Fruit fly (Drosophila melanogaster) whole organism, embryonic: ENCODE results near the gene CG4297.
A peak's percentile ranks its signal among the peaks of the same experiment; 100 is the strongest.

ENCODE experiments used
- ATbp ChIP-seq: fragments of 200-800 bp; sonication (Bioruptor generic); optimal IDR thresholded peaks from 2 replicates; lab custom pipeline; 2017; ENCODE audit warnings: missing biosample characterization, mild to moderate bottlenecking, missing genetic modification characterization, missing genetic modification reagents
- Ada2b ChIP-seq: fragments of 200-800 bp; sonication (Bioruptor generic); IDR thresholded peaks from 2 replicates; pipeline ENCODE4 v1.3.6; 2022; ENCODE audit warnings: missing biosample characterization, missing genetic modification characterization
- Aef1 ChIP-seq: fragments of 200-800 bp; sonication (Bioruptor generic); IDR thresholded peaks from 3 replicates; pipeline ENCODE4 v1.3.6; 2022; ENCODE audit warnings: missing biosample characterization, missing genetic modification characterization
- C15 ChIP-seq: fragments of 200-800 bp; sonication (Bioruptor generic); IDR thresholded peaks from 3 replicates; pipeline ENCODE4 v1.3.6; 2022; ENCODE audit warnings: missing biosample characterization, missing genetic modification characterization
- CG11560 ChIP-seq: fragments of 200-800 bp; sonication (Bioruptor generic); IDR thresholded peaks from 3 replicates; pipeline ENCODE4 v1.3.6; 2022; ENCODE audit warnings: missing biosample characterization, missing genetic modification characterization
- CG12104 ChIP-seq: fragments of 200-800 bp; sonication (Bioruptor generic); optimal IDR thresholded peaks from 3 replicates; lab custom pipeline; 2016; ENCODE audit warnings: missing biosample characterization, missing genetic modification characterization
- CG12155 ChIP-seq: fragments of 200-800 bp; sonication (Bioruptor generic); optimal IDR thresholded peaks from 3 replicates; lab custom pipeline; 2016; ENCODE audit warnings: missing biosample characterization, missing genetic modification characterization
- CG13296 ChIP-seq: fragments of 200-800 bp; sonication (Bioruptor generic); optimal IDR thresholded peaks from 3 replicates; lab custom pipeline; 2018; ENCODE audit warnings: missing biosample characterization, mild to moderate bottlenecking, missing genetic modification characterization
- CG1529 ChIP-seq: fragments of 200-800 bp; sonication (Bioruptor generic); optimal IDR thresholded peaks from 3 replicates; lab custom pipeline; 2018; ENCODE audit warnings: missing biosample characterization, missing genetic modification characterization
- CG17186 ChIP-seq: fragments of 200-800 bp; sonication (Bioruptor generic); optimal IDR thresholded peaks from 3 replicates; lab custom pipeline; 2017; ENCODE audit warnings: missing biosample characterization, missing genetic modification reagents, missing genetic modification characterization
- CG1832 ChIP-seq: fragments of 200-800 bp; sonication (Bioruptor generic); optimal IDR thresholded peaks from 2 replicates; lab custom pipeline; 2017; ENCODE audit warnings: missing biosample characterization, mild to moderate bottlenecking, missing genetic modification characterization, inconsistent platforms
- CG18764 ChIP-seq: fragments of 200-800 bp; sonication (Bioruptor generic); optimal IDR thresholded peaks from 3 replicates; lab custom pipeline; 2016; ENCODE audit warnings: missing biosample characterization, missing genetic modification characterization
- CG33213 ChIP-seq: fragments of 200-800 bp; sonication (Bioruptor generic); optimal IDR thresholded peaks from 3 replicates; lab custom pipeline; 2016; ENCODE audit warnings: missing biosample characterization, missing genetic modification characterization
- CG6765 ChIP-seq: fragments of 200-800 bp; sonication (Bioruptor generic); optimal IDR thresholded peaks from 3 replicates; lab custom pipeline; 2017; ENCODE audit warnings: missing biosample characterization, mild to moderate bottlenecking, missing genetic modification characterization
- CG7372 ChIP-seq: fragments of 200-800 bp; sonication (Bioruptor generic); IDR thresholded peaks from 2 replicates; pipeline ENCODE4 v1.3.6; 2022; ENCODE audit warnings: missing biosample characterization, missing genetic modification characterization
- CG8765 ChIP-seq: fragments of 200-800 bp; sonication (Bioruptor generic); IDR thresholded peaks from 2 replicates; pipeline ENCODE4 v1.3.6; 2022; ENCODE audit warnings: missing biosample characterization, missing genetic modification characterization
- CkIIα-i1 ChIP-seq: fragments of 200-800 bp; sonication (Bioruptor generic); IDR thresholded peaks from 2 replicates; pipeline ENCODE4 v1.3.6; 2022; ENCODE audit warnings: missing biosample characterization, missing genetic modification characterization
- Dfd ChIP-seq, 2 experiments: fragments of >200 bp; optimal IDR thresholded peaks; 2 replicates each; lab custom pipeline; 2017; ENCODE audit warnings: missing biosample characterization in 2 of 2, missing genetic modification characterization in 2 of 2
- Nf-YB ChIP-seq: fragments of 200-800 bp; sonication (Bioruptor generic); optimal IDR thresholded peaks from 3 replicates; lab custom pipeline; 2019; ENCODE audit warnings: missing biosample characterization, mild to moderate bottlenecking, missing genetic modification characterization, moderate library complexity
- Nf-YC ChIP-seq: fragments of 200-800 bp; optimal IDR thresholded peaks from 3 replicates; lab custom pipeline; 2019; ENCODE audit warnings: missing biosample characterization, mild to moderate bottlenecking, missing genetic modification characterization, moderate library complexity
- Oaz ChIP-seq: fragments of 200-800 bp; sonication (Bioruptor generic); IDR thresholded peaks from 2 replicates; pipeline ENCODE4 v1.3.6; 2022; ENCODE audit warnings: missing biosample characterization, missing genetic modification characterization
- Ssrp ChIP-seq: fragments of 200-800 bp; sonication (Bioruptor generic); optimal IDR thresholded peaks from 2 replicates; lab custom pipeline; 2018; ENCODE audit warnings: missing biosample characterization, mild to moderate bottlenecking, missing genetic modification characterization, moderate library complexity
- Stat92E ChIP-seq, 3 experiments: fragments of >200 bp in 2 of 3; fragments of 200-800 bp in 1 of 3; sonication (Bioruptor generic) in 1 of 3; optimal IDR thresholded peaks; 2 replicates each; lab custom pipeline; 2017 to 2019; ENCODE audit warnings: missing biosample characterization in 3 of 3, missing genetic modification characterization in 3 of 3, mild to moderate bottlenecking in 1 of 3, moderate library complexity in 1 of 3
- Trl ChIP-seq, 3 experiments: fragments of >200 bp in 2 of 3; fragments of 200-800 bp in 1 of 3; sonication (Bioruptor generic) in 1 of 3; optimal IDR thresholded peaks; 2 replicates in 1 of 3; 3 replicates in 2 of 3; lab custom pipeline; 2016 to 2017; ENCODE audit warnings: missing biosample characterization in 1 of 3, missing genetic modification characterization in 1 of 3
- btn ChIP-seq: fragments of 200-800 bp; sonication (Bioruptor generic); optimal IDR thresholded peaks from 2 replicates; lab custom pipeline; 2016; ENCODE audit warnings: missing biosample characterization, missing genetic modification characterization
- cato ChIP-seq: fragments of 200-800 bp; sonication (Bioruptor generic); optimal IDR thresholded peaks from 2 replicates; lab custom pipeline; 2016; ENCODE audit warnings: missing biosample characterization, missing genetic modification characterization, borderline replicate concordance
- chm ChIP-seq: fragments of 200-800 bp; sonication (Bioruptor generic); IDR thresholded peaks from 2 replicates; pipeline ENCODE4 v1.3.6; 2022; ENCODE audit warnings: missing biosample characterization, missing genetic modification characterization
- ci ChIP-seq: fragments of 200-800 bp; sonication (Bioruptor generic); IDR thresholded peaks from 3 replicates; pipeline ENCODE4 v1.3.6; 2022; ENCODE audit warnings: missing biosample characterization, missing genetic modification characterization
- dmrt99B ChIP-seq: fragments of 200-800 bp; sonication (Bioruptor generic); optimal IDR thresholded peaks from 2 replicates; lab custom pipeline; 2018; ENCODE audit warnings: missing biosample characterization, mild to moderate bottlenecking, missing genetic modification characterization, moderate library complexity
- esg ChIP-seq: fragments of 200-800 bp; sonication (Bioruptor generic); conservative IDR thresholded peaks from 2 replicates; pipeline ENCODE4 v1.3.6; 2022; ENCODE audit warnings: missing biosample characterization, missing genetic modification characterization
- ewg ChIP-seq: fragments of 200-800 bp; sonication (Bioruptor generic); optimal IDR thresholded peaks from 3 replicates; lab custom pipeline; 2017; ENCODE audit warnings: mild to moderate bottlenecking, missing biosample characterization, missing genetic modification reagents, missing genetic modification characterization
- fd102C ChIP-seq: fragments of 200-800 bp; sonication (Bioruptor generic); optimal IDR thresholded peaks from 2 replicates; lab custom pipeline; 2018; ENCODE audit warnings: missing biosample characterization, mild to moderate bottlenecking, missing genetic modification characterization, moderate library complexity
- fd64A ChIP-seq: fragments of 200-800 bp; sonication (Bioruptor generic); optimal IDR thresholded peaks from 3 replicates; lab custom pipeline; 2018; ENCODE audit warnings: missing biosample characterization, mild to moderate bottlenecking, missing genetic modification characterization
- gcm ChIP-seq: fragments of 200-800 bp; sonication (Bioruptor generic); optimal IDR thresholded peaks from 2 replicates; lab custom pipeline; 2019; ENCODE audit warnings: missing biosample characterization, mild to moderate bottlenecking, missing genetic modification characterization, moderate library complexity
- gem ChIP-seq: fragments of 200-800 bp; sonication (Bioruptor generic); optimal IDR thresholded peaks from 2 replicates; lab custom pipeline; 2019; ENCODE audit warnings: missing biosample characterization, mild to moderate bottlenecking, missing genetic modification characterization, moderate library complexity
- grn ChIP-seq: fragments of 200-800 bp; sonication (Bioruptor generic); optimal IDR thresholded peaks from 3 replicates; lab custom pipeline; 2017; ENCODE audit warnings: missing biosample characterization, missing genetic modification characterization
- gsb ChIP-seq: fragments of 200-800 bp; sonication (Bioruptor generic); IDR thresholded peaks from 2 replicates; pipeline ENCODE4 v1.3.6; 2022; ENCODE audit warnings: missing biosample characterization, missing genetic modification characterization
- maf-S ChIP-seq: fragments of 200-800 bp; sonication (Bioruptor generic); optimal IDR thresholded peaks from 2 replicates; lab custom pipeline; 2016; ENCODE audit warnings: missing biosample characterization, missing genetic modification characterization
- nau ChIP-seq: fragments of 200-800 bp; sonication (Bioruptor generic); optimal IDR thresholded peaks from 3 replicates; lab custom pipeline; 2017; ENCODE audit warnings: missing biosample characterization, mild to moderate bottlenecking, missing genetic modification characterization, missing genetic modification reagents
- nerfin-2 ChIP-seq: fragments of 200-800 bp; sonication (Bioruptor generic); IDR thresholded peaks from 2 replicates; pipeline ENCODE4 v1.3.6; 2022; ENCODE audit warnings: missing biosample characterization, missing genetic modification characterization; ENCODE audit not compliant: partially characterized antibody
- p53 ChIP-seq: fragments of 200-800 bp; sonication (Bioruptor generic); optimal IDR thresholded peaks from 2 replicates; lab custom pipeline; 2016; ENCODE audit warnings: missing biosample characterization, missing genetic modification characterization
- pzg ChIP-seq: fragments of 200-800 bp; sonication (Bioruptor generic); optimal IDR thresholded peaks from 3 replicates; lab custom pipeline; 2018; ENCODE audit warnings: missing biosample characterization, mild to moderate bottlenecking, missing genetic modification characterization, moderate library complexity
- stwl ChIP-seq: fragments of 200-800 bp; sonication (Bioruptor generic); optimal IDR thresholded peaks from 3 replicates; lab custom pipeline; 2018; ENCODE audit warnings: missing biosample characterization, mild to moderate bottlenecking, missing genetic modification characterization, moderate library complexity
- sug ChIP-seq: fragments of 200-800 bp; optimal IDR thresholded peaks from 2 replicates; lab custom pipeline; 2019; ENCODE audit warnings: missing biosample characterization, mild to moderate bottlenecking, missing genetic modification characterization, moderate library complexity
- trem ChIP-seq: fragments of 200-800 bp; optimal IDR thresholded peaks from 3 replicates; lab custom pipeline; 2019; ENCODE audit warnings: missing biosample characterization, mild to moderate bottlenecking, missing genetic modification characterization, moderate library complexity
- trh ChIP-seq: fragments of 200-800 bp; sonication (Bioruptor generic); optimal IDR thresholded peaks from 2 replicates; lab custom pipeline; 2016; ENCODE audit warnings: missing biosample characterization, missing genetic modification characterization
- twi ChIP-seq: fragments of 200-800 bp; optimal IDR thresholded peaks from 2 replicates; lab custom pipeline; 2019; ENCODE audit warnings: missing biosample characterization, mild to moderate bottlenecking, missing genetic modification characterization, moderate library complexity
- vfl ChIP-seq: fragments of 200-800 bp; sonication (Bioruptor generic); optimal IDR thresholded peaks from 2 replicates; lab custom pipeline; 2016; ENCODE audit warnings: missing biosample characterization, missing genetic modification characterization
- wdn ChIP-seq: fragments of 200-800 bp; sonication (Bioruptor generic); IDR thresholded peaks from 2 replicates; pipeline ENCODE4 v1.3.6; 2022; ENCODE audit warnings: missing biosample characterization, missing genetic modification characterization

The CG4297 gene

dm6 chr2L:429680-430484, 42.1 kb downstream of the CG4297 start (continued):
- TF ChIP-seq stwl (tag; lab: Kevin White, UChicago) = no peak
- TF ChIP-seq CG17186 (GFP tag; lab: Kevin White, UChicago) = no peak
- TF ChIP-seq ewg (GFP tag; lab: Kevin White, UChicago) = peak; percentile 20
- TF ChIP-seq chm (GFP tag; lab: Robert Waterston, UW) = peak; percentile 58; the same call in 1 of the 2 replicates
- no peak for TF ChIP-seq CG12104 (GFP tag; lab: Kevin White, UChicago)
- TF ChIP-seq CkIIα-i1 (GFP tag; lab: Robert Waterston, UW) = no peak
- TF ChIP-seq Stat92E (GFP tag; optimal IDR thresholded peaks at IDR 0.05; lab: Kevin White, UChicago) = no peak
- TF ChIP-seq gcm = no peak
- peak; percentile 13 for TF ChIP-seq CG33213 (GFP tag; lab: Kevin White, UChicago)
- TF ChIP-seq CG1832 = no peak
- peak; percentile 35; the same call in 1 of the 2 replicates for TF ChIP-seq Ada2b (GFP tag; lab: Robert Waterston, UW)
- peak; percentile 42; the same call in 2 of the 3 replicates for TF ChIP-seq Aef1 (GFP tag; lab: Robert Waterston, UW)
- no peak for TF ChIP-seq Nf-YC
- no peak for TF ChIP-seq grn (GFP tag; lab: Kevin White, UChicago)
- no peak for TF ChIP-seq gsb (GFP tag; lab: Robert Waterston, UW)
- TF ChIP-seq CG13296 (GFP tag; lab: Kevin White, UChicago) = no peak
- no peak for TF ChIP-seq fd64A
- TF ChIP-seq Nf-YB (GFP tag; lab: Kevin White, UChicago) = no peak
- TF ChIP-seq twi (tag; lab: Kevin White, UChicago) = no peak
- TF ChIP-seq CG12155 (GFP tag; lab: Kevin White, UChicago) = peak; percentile 44
- no peak for TF ChIP-seq nerfin-2 (GFP tag; lab: Robert Waterston, UW)
- no peak for TF ChIP-seq p53 (GFP tag; lab: Kevin White, UChicago)
- no peak for TF ChIP-seq btn (GFP tag; lab: Kevin White, UChicago)
- peak; percentile 56; the same call in 1 of the 2 replicates for TF ChIP-seq CG8765 (GFP tag; lab: Robert Waterston, UW)
- TF ChIP-seq nau = no peak
- TF ChIP-seq Dfd (GFP tag; optimal IDR thresholded peaks at IDR 0.05; lab: Kevin White, UChicago) = no peak
- TF ChIP-seq CG1529 (GFP tag; lab: Kevin White, UChicago) = peak; percentile 6
- no peak for TF ChIP-seq C15 (GFP tag; lab: Robert Waterston, UW)
- TF ChIP-seq ci = peak; percentile 49; the same call in 1 of the 3 replicates
- no peak for TF ChIP-seq Oaz (GFP tag; lab: Robert Waterston, UW)
- TF ChIP-seq trem (tag; lab: Kevin White, UChicago) = peak; percentile 9
- no peak for TF ChIP-seq trh (GFP tag; lab: Kevin White, UChicago)
- TF ChIP-seq dmrt99B (tag; lab: Kevin White, UChicago) = peak; percentile 25
- TF ChIP-seq fd102C (GFP tag; lab: Kevin White, UChicago) = no peak
- TF ChIP-seq CG6765 (GFP tag; lab: Kevin White, UChicago) = no peak
- no peak for TF ChIP-seq CG7372 (GFP tag; lab: Robert Waterston, UW)
- no peak for TF ChIP-seq pzg (GFP tag; lab: Kevin White, UChicago)
- peak; percentile 67 for TF ChIP-seq gem (tag; lab: Kevin White, UChicago)
- TF ChIP-seq Trl (optimal IDR thresholded peaks at IDR 0.05; lab: Kevin White, UChicago) = no peak
- peak; percentile 38 for TF ChIP-seq Trl (GFP tag; optimal IDR thresholded peaks at IDR 0.05; lab: Kevin White, UChicago)
- peak; percentile 16 for TF ChIP-seq CG18764 (GFP tag; lab: Kevin White, UChicago)
- TF ChIP-seq wdn (GFP tag; lab: Robert Waterston, UW) = no peak
- peak; percentile 13 for TF ChIP-seq ATbp (GFP tag; lab: Kevin White, UChicago)
- TF ChIP-seq sug = no peak
- no peak for TF ChIP-seq maf-S
- no peak for TF ChIP-seq CG11560
- peak; percentile 59 for TF ChIP-seq vfl (GFP tag; lab: Kevin White, UChicago)
- TF ChIP-seq Ssrp (tag; lab: Kevin White, UChicago) = peak; percentile 36
- TF ChIP-seq cato (GFP tag; lab: Kevin White, UChicago) = no peak
- no peak for TF ChIP-seq esg (GFP tag; lab: Robert Waterston, UW)
